Worm (Caenorhabditis elegans) whole organism, L1 larva: ENCODE data around the gene F36D3.14.
A peak's percentile ranks its signal among the peaks of the same experiment; 100 is the strongest.
"Not testable (repeated sequence)": the region's sequence is repeated elsewhere in the genome, so short reads cannot be mapped to it uniquely, and the experiment has no call there.

Experiments
- C16A3.4 ChIP-seq: fragments of 150-350 bp; optimal IDR thresholded peaks from 2 replicates; lab custom pipeline; 2014; ENCODE audit warnings: missing biosample characterization, missing genetic modification characterization
- aha-1 ChIP-seq: fragments of 150-350 bp; optimal IDR thresholded peaks from 2 replicates; lab custom pipeline; 2014; ENCODE audit warnings: missing biosample characterization, missing genetic modification characterization
- ama-1 ChIP-seq: fragments of 150-350 bp; optimal IDR thresholded peaks from 2 replicates; lab custom pipeline; 2014
- ceh-63 ChIP-seq: fragments of 200-800 bp; sonication (Bioruptor generic); optimal IDR thresholded peaks from 2 replicates; lab custom pipeline; 2018; ENCODE audit warnings: mild to moderate bottlenecking, missing genetic modification characterization, missing compliant biosample characterization
- ceh-8 ChIP-seq: fragments of 200-800 bp; sonication (Bioruptor generic); optimal IDR thresholded peaks from 2 replicates; lab custom pipeline; 2018; ENCODE audit warnings: mild to moderate bottlenecking, missing genetic modification characterization, moderate library complexity, missing compliant biosample characterization
- ceh-82 ChIP-seq, 3 experiments: fragments of 150-350 bp in 1 of 3; sonication (generic microtip) in 2 of 3; optimal IDR thresholded peaks; 2 replicates each; lab custom pipeline; 2014 to 2017; ENCODE audit warnings: missing biosample characterization in 3 of 3, missing genetic modification characterization in 3 of 3
- ceh-88 ChIP-seq: fragments of 200-800 bp; sonication (Bioruptor generic); IDR thresholded peaks from 2 replicates; pipeline ENCODE4 v1.3.6; 2022; ENCODE audit warnings: missing genetic modification characterization, missing compliant biosample characterization
- efl-1 ChIP-seq, 4 experiments: fragments of 150-350 bp; optimal IDR thresholded peaks in 3 of 4; peaks in 1 of 4; 1 replicate in 1 of 4; 2 replicates in 3 of 4; lab custom pipeline; 2014; ENCODE audit warnings: missing biosample characterization in 2 of 4, missing genetic modification characterization in 2 of 4, missing genetic modification reagents in 2 of 4
- fkh-4 ChIP-seq: sonication (generic microtip); optimal IDR thresholded peaks from 2 replicates; lab custom pipeline; 2016; ENCODE audit warnings: missing compliant biosample characterization, missing genetic modification characterization, borderline replicate concordance
- fkh-8 ChIP-seq: sonication (generic microtip); optimal IDR thresholded peaks from 2 replicates; lab custom pipeline; 2016; ENCODE audit warnings: mild to moderate bottlenecking, missing genetic modification characterization, missing compliant biosample characterization
- hlh-17 ChIP-seq: fragments of 200-800 bp; sonication (Bioruptor generic); optimal IDR thresholded peaks from 2 replicates; lab custom pipeline; 2018; ENCODE audit warnings: missing genetic modification characterization, mild to moderate bottlenecking, missing compliant biosample characterization, moderate library complexity, borderline replicate concordance
- irx-1 ChIP-seq: sonication (generic microtip); optimal IDR thresholded peaks from 2 replicates; lab custom pipeline; 2016; ENCODE audit warnings: missing genetic modification characterization, missing compliant biosample characterization
- jun-1 ChIP-seq: fragments of 150-350 bp; optimal IDR thresholded peaks from 2 replicates; lab custom pipeline; 2014; ENCODE audit warnings: missing biosample characterization, missing genetic modification reagents, missing genetic modification characterization
- lin-13 ChIP-seq: fragments of 150-350 bp; optimal IDR thresholded peaks from 2 replicates; lab custom pipeline; 2014; ENCODE audit warnings: missing biosample characterization, missing genetic modification reagents, missing genetic modification characterization
- lin-14 ChIP-seq: fragments of 200-800 bp; sonication (Bioruptor generic); optimal IDR thresholded peaks from 2 replicates; lab custom pipeline; 2018; ENCODE audit warnings: mild to moderate bottlenecking, missing genetic modification characterization, moderate library complexity, missing compliant biosample characterization
- lin-35 ChIP-seq, 2 experiments: fragments of 150-350 bp; optimal IDR thresholded peaks; 2 replicates each; lab custom pipeline; 2014; ENCODE audit warnings: missing biosample characterization in 2 of 2, missing genetic modification characterization in 2 of 2, missing genetic modification reagents in 2 of 2
- nhr-19 ChIP-seq: fragments of 200-800 bp; sonication (Bioruptor generic); conservative IDR thresholded peaks from 2 replicates; pipeline ENCODE4 v1.3.6; 2022; ENCODE audit warnings: missing genetic modification characterization, missing compliant biosample characterization
- nhr-28 ChIP-seq: fragments of 150-350 bp; optimal IDR thresholded peaks from 2 replicates; lab custom pipeline; 2014; ENCODE audit warnings: missing biosample characterization, missing genetic modification characterization
- nhr-76 ChIP-seq: sonication (generic microtip); optimal IDR thresholded peaks from 2 replicates; lab custom pipeline; 2017; ENCODE audit warnings: missing biosample characterization, missing genetic modification characterization
- nhr-77 ChIP-seq: fragments of 150-350 bp; optimal IDR thresholded peaks from 2 replicates; lab custom pipeline; 2014; ENCODE audit warnings: missing biosample characterization, missing genetic modification characterization
- nhr-90 ChIP-seq: sonication (generic microtip); optimal IDR thresholded peaks from 2 replicates; lab custom pipeline; 2016; ENCODE audit warnings: mild to moderate bottlenecking, missing genetic modification characterization, missing compliant biosample characterization; ENCODE audit not compliant: poor library complexity
- pax-3 ChIP-seq: fragments of 200-800 bp; sonication (Bioruptor generic); optimal IDR thresholded peaks from 2 replicates; lab custom pipeline; 2018; ENCODE audit warnings: mild to moderate bottlenecking, missing genetic modification characterization, moderate library complexity, missing compliant biosample characterization
- pqm-1 ChIP-seq: sonication (generic microtip); optimal IDR thresholded peaks from 3 replicates; lab custom pipeline; 2017; ENCODE audit warnings: missing biosample characterization, missing genetic modification characterization
- snpc-4 ChIP-seq: fragments of 150-350 bp; optimal IDR thresholded peaks from 2 replicates; lab custom pipeline; 2014; ENCODE audit warnings: missing biosample characterization, missing genetic modification characterization
- sox-4 ChIP-seq: sonication (generic microtip); optimal IDR thresholded peaks from 2 replicates; lab custom pipeline; 2016; ENCODE audit warnings: missing genetic modification characterization, missing compliant biosample characterization
- sptf-1 ChIP-seq: fragments of 150-350 bp; optimal IDR thresholded peaks from 2 replicates; lab custom pipeline; 2014; ENCODE audit warnings: missing biosample characterization, missing genetic modification characterization
- sup-37 ChIP-seq: fragments of 200-800 bp; sonication (Bioruptor generic); optimal IDR thresholded peaks from 2 replicates; lab custom pipeline; 2018; ENCODE audit warnings: mild to moderate bottlenecking, missing genetic modification characterization, missing compliant biosample characterization
- unc-30 ChIP-seq: sonication (generic microtip); optimal IDR thresholded peaks from 2 replicates; lab custom pipeline; 2017; ENCODE audit warnings: missing biosample characterization, missing genetic modification characterization
- xbp-1 ChIP-seq: sonication (generic microtip); optimal IDR thresholded peaks from 2 replicates; lab custom pipeline; 2016; ENCODE audit warnings: missing genetic modification characterization, missing compliant biosample characterization

The F36D3.14 gene

ce11 chrV:16535172-16535571 is 32.1 kb upstream of the F36D3.14 start, which contains the start of gene Y32B12B.8:
Gene Y32B12B.8 (plus strand): TSS chrV:16535472.
- TF ChIP-seq pqm-1 (tag; lab: Kevin White, UChicago) (no peak), xbp-1 (tag; lab: Kevin White, UChicago) (no peak), nhr-19 (GFP tag; lab: Robert Waterston, UW) (no peak), fkh-8 (tag; lab: Kevin White, UChicago) (no peak), nhr-90 (tag; lab: Kevin White, UChicago) (no peak), irx-1 (no peak), snpc-4 (tag; lab: Kevin White, UChicago) (no peak), ceh-82 (tag; optimal IDR thresholded peaks at IDR 0.05; lab: Kevin White, UChicago) (no peak), nhr-77 (tag; lab: Kevin White, UChicago) (no peak)

- TF ChIP-seq unc-30 (tag; lab: Kevin White, UChicago) (no peak), ceh-8 (GFP tag; lab: Kevin White, UChicago) (no peak), aha-1 (tag; lab: Kevin White, UChicago) (no peak), ceh-82 (tag; optimal IDR thresholded peaks at IDR 0.05; lab: Kevin White, UChicago) (no peak), hlh-17 (GFP tag; lab: Kevin White, UChicago) (no peak), irx-1 (no peak), C16A3.4 (tag; lab: Kevin White, UChicago) (no peak), sup-37 (no peak)
Measured at ce11 chrV:16534000-16534399, 30.9 kb upstream of the F36D3.14 start, which contains the start of gene cpr-2. Gene cpr-2 (minus strand): TSS chrV:16534100.

DNA sequence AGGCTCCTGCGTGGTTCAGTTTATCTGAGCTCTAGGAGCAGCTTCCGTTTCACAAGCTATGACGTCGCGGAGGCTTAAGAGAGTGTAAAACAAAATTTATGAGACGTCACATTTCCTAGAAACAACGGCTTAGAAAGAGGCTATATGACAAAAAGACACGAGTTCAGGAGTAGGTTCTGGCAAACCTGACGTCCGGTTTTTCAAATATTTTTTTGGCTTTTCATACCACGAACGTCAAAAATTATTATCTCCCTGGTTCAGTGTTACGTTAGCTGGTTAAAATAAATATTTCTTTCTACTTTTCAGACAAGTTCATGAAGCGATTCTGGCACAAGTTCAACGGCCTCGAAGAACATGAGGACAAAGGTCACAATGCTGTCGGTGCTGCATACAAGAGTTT is 24.7 kb upstream of the F36D3.14 start, which contains the start of gene F36D3.16:
Gene F36D3.16 (plus strand): TSS at position 301 of the 400 bp plus-strand sequence.
- no peak for TF ChIP-seq aha-1 (tag; lab: Kevin White, UChicago)

- TF ChIP-seq hlh-17 (GFP tag; lab: Kevin White, UChicago) (no peak), lin-13 (GFP tag; lab: Kevin White, UChicago) (no peak), efl-1 (optimal IDR thresholded peaks at IDR 0.05; lab: Kevin White, UChicago) (no peak), efl-1 (GFP tag; optimal IDR thresholded peaks at IDR 0.05 in 1 of 2; lab: Kevin White, UChicago) (peak in 1 of 2 experiments; percentile 85)
Measured at ce11 chrV:16526858-16527257, 23.8 kb upstream of the F36D3.14 start, which contains the start of gene F36D3.8. Gene F36D3.8 (plus strand): TSS chrV:16527158.

DNA sequence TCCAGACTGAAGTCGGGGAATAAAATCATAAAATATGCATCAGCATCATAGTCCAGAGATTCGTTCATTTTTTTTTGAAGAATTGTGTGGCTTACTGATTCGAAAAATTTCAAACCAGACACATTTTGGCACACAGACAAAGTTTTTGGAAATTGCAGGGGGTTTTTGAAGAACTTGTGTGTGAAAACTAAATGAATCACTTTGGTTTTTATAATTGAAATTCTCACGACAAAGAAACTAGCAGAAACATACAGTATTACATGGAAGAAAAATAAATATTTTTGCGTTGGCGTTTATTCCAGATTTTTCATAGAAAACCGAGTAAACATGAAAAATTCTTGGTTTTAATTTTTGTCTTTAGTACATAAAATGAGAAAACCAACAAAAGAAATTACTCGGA is 19.2 kb upstream of the F36D3.14 start, which contains the start of gene srw-34:
Gene srw-34 (minus strand): TSS at position 101 of the 400 bp plus-strand sequence.
- TF ChIP-seq ceh-63 (GFP tag; lab: Kevin White, UChicago), result no peak

DNA sequence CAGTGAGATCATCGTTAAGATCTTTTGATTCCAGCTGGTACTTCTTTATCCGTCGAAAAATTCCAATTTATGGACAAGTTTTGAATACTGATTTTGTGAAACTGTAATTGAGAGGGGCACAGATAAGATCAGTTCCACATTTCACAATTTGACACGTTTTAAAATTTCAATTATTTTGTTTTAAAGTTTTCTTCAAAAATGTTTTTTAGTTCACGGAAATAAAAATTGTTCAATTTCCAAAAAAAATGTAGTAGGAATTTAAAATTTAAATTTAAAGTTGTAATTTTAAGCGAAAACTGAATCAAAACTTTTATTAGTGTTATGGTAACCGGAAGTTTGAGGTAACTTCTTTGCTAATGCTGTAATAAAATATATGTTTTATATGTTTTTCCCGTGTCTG is 14.6 kb upstream of the F36D3.14 start, which contains the start of gene F36D3.4:
Gene F36D3.4 (minus strand): TSS at position 101 of the 400 bp plus-strand sequence.
- TF ChIP-seq ama-1 (lab: Kevin White, UChicago) (no peak), nhr-28 (tag; lab: Kevin White, UChicago) (no peak), sox-4 (no peak), jun-1 (tag; lab: Kevin White, UChicago) (no peak), ceh-88 (GFP tag; lab: Robert Waterston, UW) (no peak), efl-1 (optimal IDR thresholded peaks at IDR 0.05; lab: Kevin White, UChicago) (no peak), efl-1 (GFP tag; optimal IDR thresholded peaks at IDR 0.05 in 1 of 2; lab: Kevin White, UChicago) (no peak), fkh-4 (tag; lab: Kevin White, UChicago) (no peak), nhr-76 (tag; lab: Kevin White, UChicago) (no peak), lin-35 (GFP tag; optimal IDR thresholded peaks at IDR 0.05; lab: Kevin White, UChicago) (no peak), lin-14 (no peak)

ce11 chrV:16515140-16515539 is 12.1 kb upstream of the F36D3.14 start, which contains the start of gene F36D3.5:
Gene F36D3.5 (minus strand): TSS chrV:16515240.
- TF ChIP-seq sptf-1 (tag; lab: Kevin White, UChicago); lin-35 (GFP tag; optimal IDR thresholded peaks at IDR 0.05; lab: Kevin White, UChicago); pax-3 (tag; lab: Kevin White, UChicago): not testable (repeated sequence)
